Fruit fly (Drosophila melanogaster) whole organism, embryonic: ENCODE data around the gene CG10993.

Experiments used
- Ada2b ChIP-seq: fragments of 200-800 bp; sonication (Bioruptor generic); IDR thresholded peaks from 2 replicates; pipeline ENCODE4 v1.3.6; 2022; ENCODE audit warnings: missing biosample characterization, missing genetic modification characterization
- Blimp-1 ChIP-seq: fragments of 200-800 bp; sonication (Bioruptor generic); optimal IDR thresholded peaks from 3 replicates; lab custom pipeline; 2018; ENCODE audit warnings: missing biosample characterization, missing genetic modification characterization, mild to moderate bottlenecking, moderate library complexity, missing genetic modification reagents
- CG10321 ChIP-seq: fragments of 200-800 bp; sonication (Bioruptor generic); IDR thresholded peaks from 2 replicates; pipeline ENCODE4 v1.3.6; 2022; ENCODE audit warnings: missing biosample characterization, missing genetic modification characterization
- CG10431 ChIP-seq: fragments of 200-800 bp; sonication (Bioruptor generic); optimal IDR thresholded peaks from 3 replicates; lab custom pipeline; 2018; ENCODE audit warnings: missing biosample characterization, mild to moderate bottlenecking, missing genetic modification characterization
- CG11695 ChIP-seq: fragments of 200-800 bp; sonication (Bioruptor generic); IDR thresholded peaks from 3 replicates; pipeline ENCODE4 v1.3.6; 2022; ENCODE audit warnings: missing biosample characterization, missing genetic modification characterization
- CG15479 ChIP-seq: fragments of 200-800 bp; sonication (Bioruptor generic); optimal IDR thresholded peaks from 3 replicates; lab custom pipeline; 2019; ENCODE audit warnings: missing biosample characterization, mild to moderate bottlenecking, missing genetic modification characterization, moderate library complexity
- CG17361 ChIP-seq: fragments of 200-800 bp; sonication (Bioruptor generic); IDR thresholded peaks from 3 replicates; pipeline ENCODE4 v1.3.6; 2022; ENCODE audit warnings: missing biosample characterization, missing genetic modification characterization
- CG2199 ChIP-seq: fragments of 200-800 bp; sonication (Bioruptor generic); IDR thresholded peaks from 3 replicates; pipeline ENCODE4 v1.3.6; 2022; ENCODE audit warnings: missing biosample characterization, missing genetic modification characterization
- CG34422 ChIP-seq: fragments of 200-800 bp; sonication (Bioruptor generic); IDR thresholded peaks from 3 replicates; pipeline ENCODE4 v1.3.6; 2022; ENCODE audit warnings: missing biosample characterization, missing genetic modification characterization
- CG4282 ChIP-seq: fragments of 200-800 bp; sonication (Bioruptor generic); optimal IDR thresholded peaks from 2 replicates; lab custom pipeline; 2016; ENCODE audit warnings: missing biosample characterization, missing genetic modification characterization
- CG5180 ChIP-seq: fragments of 200-800 bp; sonication (Bioruptor generic); optimal IDR thresholded peaks from 3 replicates; lab custom pipeline; 2017; ENCODE audit warnings: missing biosample characterization, missing genetic modification characterization, mild to moderate bottlenecking, moderate library complexity, missing genetic modification reagents
- CG6272 ChIP-seq: fragments of 200-800 bp; sonication (Bioruptor generic); IDR thresholded peaks from 2 replicates; pipeline ENCODE4 v1.3.6; 2022; ENCODE audit warnings: missing biosample characterization, missing genetic modification characterization
- CG6813 ChIP-seq: fragments of 200-800 bp; sonication (Bioruptor generic); optimal IDR thresholded peaks from 2 replicates; lab custom pipeline; 2017; ENCODE audit warnings: missing biosample characterization, missing genetic modification characterization, mild to moderate bottlenecking, moderate library complexity, missing genetic modification reagents
- CG7839 ChIP-seq: fragments of 200-800 bp; sonication (Bioruptor generic); optimal IDR thresholded peaks from 3 replicates; lab custom pipeline; 2018; ENCODE audit warnings: missing biosample characterization, mild to moderate bottlenecking, missing genetic modification characterization, moderate library complexity
- CG8478 ChIP-seq: fragments of >200 bp; optimal IDR thresholded peaks from 2 replicates; lab custom pipeline; 2018
- CG9876 ChIP-seq: fragments of 200-800 bp; sonication (Bioruptor generic); optimal IDR thresholded peaks from 2 replicates; lab custom pipeline; 2016; ENCODE audit warnings: missing biosample characterization, missing genetic modification characterization
- Gsc ChIP-seq: fragments of 200-800 bp; sonication (Bioruptor generic); IDR thresholded peaks from 2 replicates; pipeline ENCODE4 v1.3.6; 2022; ENCODE audit warnings: missing biosample characterization, missing genetic modification characterization
- HLH3B ChIP-seq: fragments of 200-800 bp; sonication (Bioruptor generic); IDR thresholded peaks from 2 replicates; pipeline ENCODE4 v1.3.6; 2022; ENCODE audit warnings: missing biosample characterization, missing genetic modification characterization
- Hr39 ChIP-seq: fragments of >200 bp; optimal IDR thresholded peaks from 2 replicates; lab custom pipeline; 2017
- MBD-R2 ChIP-seq: fragments of 200-800 bp; sonication (Bioruptor generic); IDR thresholded peaks from 2 replicates; pipeline ENCODE4 v1.3.6; 2022; ENCODE audit warnings: missing biosample characterization, missing genetic modification characterization
- MTF-1 ChIP-seq: fragments of 200-800 bp; sonication (Bioruptor generic); optimal IDR thresholded peaks from 2 replicates; lab custom pipeline; 2018; ENCODE audit warnings: missing biosample characterization, mild to moderate bottlenecking, missing genetic modification characterization, borderline replicate concordance
- Myb ChIP-seq: fragments of 200-800 bp; sonication (Bioruptor generic); optimal IDR thresholded peaks from 2 replicates; lab custom pipeline; 2016; ENCODE audit warnings: missing biosample characterization, missing genetic modification characterization
- Nf-YC ChIP-seq: fragments of 200-800 bp; optimal IDR thresholded peaks from 3 replicates; lab custom pipeline; 2019; ENCODE audit warnings: missing biosample characterization, mild to moderate bottlenecking, missing genetic modification characterization, moderate library complexity
- PHDP ChIP-seq: fragments of 200-800 bp; sonication (Bioruptor generic); optimal IDR thresholded peaks from 3 replicates; lab custom pipeline; 2018; ENCODE audit warnings: missing biosample characterization, mild to moderate bottlenecking, missing genetic modification characterization, moderate library complexity
- Poxn ChIP-seq: fragments of 200-800 bp; sonication (Bioruptor generic); IDR thresholded peaks from 2 replicates; pipeline ENCODE4 v1.3.6; 2022; ENCODE audit warnings: missing biosample characterization, missing genetic modification characterization
- Rfx ChIP-seq: fragments of 200-800 bp; sonication (Bioruptor generic); IDR thresholded peaks from 2 replicates; pipeline ENCODE4 v1.3.6; 2022; ENCODE audit warnings: missing biosample characterization, missing genetic modification characterization
- Sox102F ChIP-seq: fragments of 200-800 bp; sonication (Bioruptor generic); optimal IDR thresholded peaks from 2 replicates; lab custom pipeline; 2018; ENCODE audit warnings: missing biosample characterization, mild to moderate bottlenecking, missing genetic modification characterization, moderate library complexity
- Trl ChIP-seq, 3 experiments: fragments of >200 bp in 2 of 3; fragments of 200-800 bp in 1 of 3; sonication (Bioruptor generic) in 1 of 3; optimal IDR thresholded peaks; 2 replicates in 1 of 3; 3 replicates in 2 of 3; lab custom pipeline; 2016 to 2017; ENCODE audit warnings: missing biosample characterization in 1 of 3, missing genetic modification characterization in 1 of 3
- ab ChIP-seq: fragments of 200-800 bp; sonication (Bioruptor generic); optimal IDR thresholded peaks from 2 replicates; lab custom pipeline; 2016; ENCODE audit warnings: missing biosample characterization, missing genetic modification characterization
- ara ChIP-seq: fragments of 200-800 bp; sonication (Bioruptor generic); IDR thresholded peaks from 2 replicates; pipeline ENCODE4 v1.3.6; 2022; ENCODE audit warnings: missing biosample characterization, missing genetic modification characterization
- danr ChIP-seq: fragments of 200-800 bp; sonication (Bioruptor generic); IDR thresholded peaks from 2 replicates; pipeline ENCODE4 v1.3.6; 2022; ENCODE audit warnings: missing biosample characterization, missing genetic modification characterization
- dati ChIP-seq: fragments of 200-800 bp; sonication (Bioruptor generic); IDR thresholded peaks from 2 replicates; pipeline ENCODE4 v1.3.6; 2022; ENCODE audit warnings: missing biosample characterization, missing genetic modification characterization
- dimm ChIP-seq: fragments of 200-800 bp; sonication (Bioruptor generic); IDR thresholded peaks from 2 replicates; pipeline ENCODE4 v1.3.6; 2022; ENCODE audit warnings: missing biosample characterization, missing genetic modification characterization
- ems ChIP-seq: fragments of 200-800 bp; sonication (Bioruptor generic); optimal IDR thresholded peaks from 3 replicates; lab custom pipeline; 2016; ENCODE audit warnings: missing biosample characterization, missing genetic modification characterization
- fd3F ChIP-seq: fragments of 200-800 bp; sonication (Bioruptor generic); optimal IDR thresholded peaks from 2 replicates; lab custom pipeline; 2018; ENCODE audit warnings: missing biosample characterization, mild to moderate bottlenecking, missing genetic modification characterization, moderate library complexity
- grn ChIP-seq: fragments of 200-800 bp; sonication (Bioruptor generic); optimal IDR thresholded peaks from 3 replicates; lab custom pipeline; 2017; ENCODE audit warnings: missing biosample characterization, missing genetic modification characterization
- klu ChIP-seq: fragments of 200-800 bp; sonication (Bioruptor generic); IDR thresholded peaks from 2 replicates; pipeline ENCODE4 v1.3.6; 2022; ENCODE audit warnings: missing biosample characterization, missing genetic modification characterization
- nerfin-2 ChIP-seq: fragments of 200-800 bp; sonication (Bioruptor generic); IDR thresholded peaks from 2 replicates; pipeline ENCODE4 v1.3.6; 2022; ENCODE audit warnings: missing biosample characterization, missing genetic modification characterization; ENCODE audit not compliant: partially characterized antibody
- p53 ChIP-seq: fragments of 200-800 bp; sonication (Bioruptor generic); optimal IDR thresholded peaks from 2 replicates; lab custom pipeline; 2016; ENCODE audit warnings: missing biosample characterization, missing genetic modification characterization
- pum ChIP-seq: fragments of 200-800 bp; sonication (Bioruptor generic); optimal IDR thresholded peaks from 2 replicates; lab custom pipeline; 2016; ENCODE audit warnings: missing biosample characterization, missing genetic modification characterization
- pzg ChIP-seq: fragments of 200-800 bp; sonication (Bioruptor generic); optimal IDR thresholded peaks from 3 replicates; lab custom pipeline; 2018; ENCODE audit warnings: missing biosample characterization, mild to moderate bottlenecking, missing genetic modification characterization, moderate library complexity
- row ChIP-seq: fragments of 200-800 bp; sonication (Bioruptor generic); IDR thresholded peaks from 3 replicates; pipeline ENCODE4 v1.3.6; 2022; ENCODE audit warnings: missing biosample characterization, missing genetic modification characterization
- sd ChIP-seq: fragments of 200-800 bp; sonication (Bioruptor generic); optimal IDR thresholded peaks from 3 replicates; lab custom pipeline; 2018; ENCODE audit warnings: missing biosample characterization, mild to moderate bottlenecking, missing genetic modification characterization, moderate library complexity
- sob ChIP-seq: fragments of 200-800 bp; sonication (Bioruptor generic); IDR thresholded peaks from 2 replicates; pipeline ENCODE4 v1.3.6; 2022; ENCODE audit warnings: missing biosample characterization, missing genetic modification characterization
- sqz ChIP-seq: fragments of 200-800 bp; sonication (Bioruptor generic); optimal IDR thresholded peaks from 3 replicates; lab custom pipeline; 2018; ENCODE audit warnings: missing biosample characterization, mild to moderate bottlenecking, missing genetic modification characterization
- sug ChIP-seq: fragments of 200-800 bp; optimal IDR thresholded peaks from 2 replicates; lab custom pipeline; 2019; ENCODE audit warnings: missing biosample characterization, mild to moderate bottlenecking, missing genetic modification characterization, moderate library complexity
- tll ChIP-seq, 2 experiments: fragments of 200-800 bp in 1 of 2; fragments of >200 bp in 1 of 2; sonication (Bioruptor generic) in 1 of 2; optimal IDR thresholded peaks; 2 replicates each; lab custom pipeline; 2017 to 2019; ENCODE audit warnings: missing biosample characterization in 2 of 2, missing genetic modification characterization in 2 of 2, mild to moderate bottlenecking in 1 of 2, moderate library complexity in 1 of 2
- z ChIP-seq: fragments of 200-800 bp; sonication (Bioruptor generic); IDR thresholded peaks from 3 replicates; pipeline ENCODE4 v1.3.6; 2022; ENCODE audit warnings: missing biosample characterization, missing genetic modification characterization
- zen2 ChIP-seq: fragments of 200-800 bp; sonication (Bioruptor generic); IDR thresholded peaks from 3 replicates; pipeline ENCODE4 v1.3.6; 2022; ENCODE audit warnings: missing biosample characterization, missing genetic modification characterization; ENCODE audit not compliant: partially characterized antibody
- zf30C ChIP-seq: fragments of 200-800 bp; sonication (Bioruptor generic); optimal IDR thresholded peaks from 3 replicates; lab custom pipeline; 2018; ENCODE audit warnings: missing biosample characterization, mild to moderate bottlenecking, missing genetic modification characterization

Gene CG10993

dm6 chrX:13788973-13789682 is 1.8 kb downstream of the CG10993 start (continued):
- TF ChIP-seq Blimp-1 (GFP tag; lab: Kevin White, UChicago) (peak; percentile 40), MTF-1 (GFP tag; lab: Kevin White, UChicago) (no peak), CG10321 (GFP tag; lab: Robert Waterston, UW) (no peak), ab (no peak), CG15479 (GFP tag; lab: Kevin White, UChicago) (no peak), Poxn (GFP tag; lab: Robert Waterston, UW) (no peak), danr (GFP tag; lab: Robert Waterston, UW) (no peak), grn (GFP tag; lab: Kevin White, UChicago) (no peak), CG34422 (GFP tag; lab: Robert Waterston, UW) (no peak), row (GFP tag; lab: Robert Waterston, UW) (peak; percentile 79), nerfin-2 (no peak), zen2 (GFP tag; lab: Robert Waterston, UW) (no peak), pum (GFP tag; lab: Kevin White, UChicago) (peak; percentile 24), HLH3B (GFP tag; lab: Robert Waterston, UW) (0 out of 2 replicates have a peak, but pooled peaks have one; percentile 30), sqz (GFP tag; lab: Kevin White, UChicago) (peak; percentile 17), CG4282 (GFP tag; lab: Kevin White, UChicago) (no peak), CG11695 (GFP tag; lab: Robert Waterston, UW) (peak; percentile 31; the same call in 1 of the 3 replicates), CG6813 (no peak), MBD-R2 (GFP tag; lab: Robert Waterston, UW) (no peak), Sox102F (GFP tag; lab: Kevin White, UChicago) (peak; percentile 52), ems (GFP tag; lab: Kevin White, UChicago) (no peak), sd (tag; lab: Kevin White, UChicago) (peak; percentile 23), pzg (GFP tag; lab: Kevin White, UChicago) (no peak), p53 (GFP tag; lab: Kevin White, UChicago) (no peak), sob (GFP tag; lab: Robert Waterston, UW) (no peak), CG17361 (peak; percentile 47; the same call in 1 of the 3 replicates), Trl (optimal IDR thresholded peaks at IDR 0.05; lab: Kevin White, UChicago) (no peak), Trl (GFP tag; optimal IDR thresholded peaks at IDR 0.05; lab: Kevin White, UChicago) (no peak), CG10431 (GFP tag; lab: Kevin White, UChicago) (no peak), Myb (GFP tag; lab: Kevin White, UChicago) (no peak), klu (GFP tag; lab: Robert Waterston, UW) (no peak), sug (tag; lab: Kevin White, UChicago) (peak; percentile 20), CG8478 (lab: Kevin White, UChicago) (no peak), Gsc (no peak), CG7839 (tag; lab: Kevin White, UChicago) (peak; percentile 52), dati (GFP tag; lab: Robert Waterston, UW) (no peak), CG9876 (GFP tag; lab: Kevin White, UChicago) (no peak), CG5180 (GFP tag; lab: Kevin White, UChicago) (no peak), CG6272 (GFP tag; lab: Robert Waterston, UW) (no peak), CG2199 (no peak), Nf-YC (tag; lab: Kevin White, UChicago) (peak; percentile 28), ara (GFP tag; lab: Robert Waterston, UW) (no peak), PHDP (tag; lab: Kevin White, UChicago) (peak; percentile 23), z (GFP tag; lab: Robert Waterston, UW) (no peak), Ada2b (GFP tag; lab: Robert Waterston, UW) (peak; percentile 23; the same call in 1 of the 2 replicates), tll (GFP tag; optimal IDR thresholded peaks at IDR 0.05; lab: Kevin White, UChicago) (no peak), zf30C (GFP tag; lab: Kevin White, UChicago) (no peak), Hr39 (lab: Kevin White, UChicago) (no peak), fd3F (GFP tag; lab: Kevin White, UChicago) (no peak), Rfx (0 out of 2 replicates have a peak, but pooled peaks have one; percentile 11), dimm (GFP tag; lab: Robert Waterston, UW) (no peak)
